Worm (Caenorhabditis elegans): ENCODE results near the gene ugt-54.
A peak's percentile ranks its signal among the peaks of the same experiment; 100 is the strongest.

Gene ugt-54

DNA sequence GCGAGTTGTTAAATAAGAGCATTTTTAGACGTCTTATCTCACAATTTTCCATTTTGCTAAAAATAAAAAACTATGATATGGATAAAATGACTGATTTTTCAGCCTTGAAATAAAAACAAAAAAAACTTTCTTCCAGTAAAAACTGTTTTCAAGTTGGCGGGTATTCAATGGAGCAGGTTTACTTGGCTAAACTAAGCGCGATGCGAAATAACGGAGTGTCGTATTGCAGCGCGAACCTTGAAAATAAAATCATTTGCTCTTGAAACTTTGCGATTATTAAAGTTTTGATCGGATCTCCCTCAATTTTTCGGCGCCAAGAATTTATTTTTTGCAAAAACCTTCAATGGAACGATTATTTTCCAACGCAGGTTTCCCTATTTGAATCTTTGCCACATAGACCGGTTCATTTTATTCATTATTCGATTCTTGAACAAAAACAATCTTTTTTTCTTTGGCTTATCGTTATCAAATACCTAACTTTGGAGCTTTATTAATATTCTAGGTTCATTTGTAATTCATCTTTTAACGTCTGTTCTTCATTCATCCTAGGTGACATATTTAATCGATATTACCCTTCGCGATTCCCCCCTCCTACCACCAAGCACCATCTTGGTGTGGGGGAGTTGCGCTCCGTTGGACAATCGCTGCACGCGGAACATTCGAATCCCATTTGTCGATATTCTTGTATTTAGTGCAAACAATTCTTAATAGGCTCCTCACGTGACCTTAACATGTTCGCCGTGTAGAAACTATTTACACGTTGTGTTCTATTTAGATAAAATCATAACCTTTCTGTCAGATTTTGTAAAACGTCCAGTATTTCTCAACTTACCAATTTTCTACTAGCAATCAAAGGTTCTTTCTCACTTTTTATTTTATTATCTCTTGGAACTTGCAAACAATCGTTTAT is 26.7 kb upstream of the ugt-54 start, which contains the start of the genes orc-5 and cyb-1 (continued):
- TF ChIP-seq F23B12.7 (tag; optimal IDR thresholded peaks at IDR 0.05; ENCODE audit: insufficient read depth), result peak; percentile 56
- TF ChIP-seq C06A6.2 (GFP tag; conservative IDR thresholded peaks at IDR 0.05), result no peak
- no peak for TF ChIP-seq ama-1 (optimal IDR thresholded peaks at IDR 0.05)
- no peak for TF ChIP-seq ama-1 (GFP tag; optimal IDR thresholded peaks at IDR 0.05)
- TF ChIP-seq ekl-4 (GFP tag; IDR thresholded peaks at IDR 0.05), result no peak
- TF ChIP-seq mxl-1 (tag; optimal IDR thresholded peaks at IDR 0.05), result no peak
- no peak for TF ChIP-seq egl-44 (GFP tag; IDR thresholded peaks at IDR 0.05)
- peak in 2 of 3 experiments; percentile 22 to 88 for TF ChIP-seq lin-35 (GFP tag; optimal IDR thresholded peaks at IDR 0.05)
- no peak for TF ChIP-seq nfya-1 (tag; optimal IDR thresholded peaks at IDR 0.05; ENCODE audit: borderline replicate concordance, insufficient read depth)
- no peak for TF ChIP-seq repo-1 (tag; optimal IDR thresholded peaks at IDR 0.05)
- TF ChIP-seq F10E7.11 (tag; optimal IDR thresholded peaks at IDR 0.05), result no peak
- TF ChIP-seq hrde-1 (tag; optimal IDR thresholded peaks at IDR 0.05; ENCODE audit: borderline replicate concordance), result no peak
- TF ChIP-seq madf-6 (GFP tag; IDR thresholded peaks at IDR 0.05), result peak; percentile 88
- peak; percentile 39 for TF ChIP-seq F49E8.2 (tag; optimal IDR thresholded peaks at IDR 0.05; ENCODE audit: insufficient read depth)
- TF ChIP-seq ceh-100 (GFP tag; IDR thresholded peaks at IDR 0.05), result no peak
- TF ChIP-seq mcd-1 (GFP tag; IDR thresholded peaks at IDR 0.05), result peak; percentile 83
- peak; percentile 99 for TF ChIP-seq attf-3 (GFP tag; conservative IDR thresholded peaks at IDR 0.05)
- TF ChIP-seq hsf-1 (GFP tag; IDR thresholded peaks at IDR 0.05), result 0 out of 2 replicates have a peak, but pooled peaks have one; percentile 22
- TF ChIP-seq efl-1 (GFP tag; optimal IDR thresholded peaks at IDR 0.05), result peak; percentile 94
- TF ChIP-seq hmg-1.2 (GFP tag; IDR thresholded peaks at IDR 0.05), result peak; percentile 31; the same call in 1 of the 2 replicates
- TF ChIP-seq ceh-91 (GFP tag; IDR thresholded peaks at IDR 0.05), result peak; percentile 65
- no peak for TF ChIP-seq rpc-1 (optimal IDR thresholded peaks at IDR 0.05)
- TF ChIP-seq rpc-1 (tag; optimal IDR thresholded peaks at IDR 0.05), result no peak
- no peak for TF ChIP-seq akir-1 (GFP tag; optimal IDR thresholded peaks at IDR 0.05)
- TF ChIP-seq aptf-2 (GFP tag; conservative IDR thresholded peaks at IDR 0.05), result no peak
- 0 out of 2 replicates have a peak, but pooled peaks have one; percentile 28 for TF ChIP-seq Y53G8AR.9 (GFP tag; conservative IDR thresholded peaks at IDR 0.05)
- TF ChIP-seq snpc-1.3 (tag; optimal IDR thresholded peaks at IDR 0.05; ENCODE audit: insufficient read depth), result no peak
- TF ChIP-seq fkh-3 (tag; optimal IDR thresholded peaks at IDR 0.05), result no peak
- TF ChIP-seq nhr-120 (GFP tag; IDR thresholded peaks at IDR 0.05), result no peak
- no peak for TF ChIP-seq ceh-40 (GFP tag; IDR thresholded peaks at IDR 0.05)
- TF ChIP-seq sdz-38 (tag; optimal IDR thresholded peaks at IDR 0.05), result no peak
- TF ChIP-seq D2030.7 (GFP tag; IDR thresholded peaks at IDR 0.05), result peak; percentile 46; the same call in 1 of the 2 replicates
- TF ChIP-seq ztf-28 (GFP tag; IDR thresholded peaks at IDR 0.05), result no peak
- peak; percentile 76 for TF ChIP-seq dpl-1 (GFP tag; optimal IDR thresholded peaks at IDR 0.05)
- TF ChIP-seq nhr-80 (tag; optimal IDR thresholded peaks at IDR 0.05), result no peak
- no peak for TF ChIP-seq ceh-58 (GFP tag; IDR thresholded peaks at IDR 0.05)

DNA sequence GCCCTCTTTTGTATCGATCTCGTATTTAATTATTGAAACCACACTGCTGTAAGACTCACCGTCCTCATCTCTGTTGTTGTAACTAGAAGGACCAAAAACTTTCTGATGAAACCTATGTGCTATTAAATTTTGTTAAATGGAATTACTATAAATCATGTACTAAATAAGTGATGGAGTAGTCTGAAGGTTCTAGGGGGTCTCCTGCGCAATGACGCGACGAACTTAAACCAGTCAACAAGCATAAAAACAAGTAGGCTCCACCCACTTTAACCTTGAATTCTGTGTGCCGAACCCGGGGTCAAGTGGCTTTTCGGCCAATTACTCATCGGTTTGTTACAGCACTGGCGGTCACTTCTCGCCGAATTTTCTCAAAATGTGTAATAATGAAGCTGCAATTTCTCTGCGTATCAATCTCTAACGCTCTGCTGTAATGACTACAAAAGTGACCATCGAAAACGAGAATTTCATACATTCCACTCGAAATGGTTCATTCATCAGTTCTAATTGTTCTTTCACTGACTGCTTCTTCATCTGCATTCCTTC is 24.4 kb upstream of the ugt-54 start, which contains the start of gene grl-21:
TSS of gene grl-21 (plus strand) at position 464 of the 543 bp plus-strand sequence.
- TF ChIP-seq pha-4 (tag; optimal IDR thresholded peaks at IDR 0.05) (no peak), T07F8.4 (tag; optimal IDR thresholded peaks at IDR 0.05) (no peak), bed-1 (GFP tag; IDR thresholded peaks at IDR 0.05) (no peak), snpc-1.3 (tag; optimal IDR thresholded peaks at IDR 0.05; ENCODE audit: insufficient read depth) (no peak), sea-2 (GFP tag; IDR thresholded peaks at IDR 0.05) (no peak), F49E8.2 (tag; optimal IDR thresholded peaks at IDR 0.05; ENCODE audit: insufficient read depth) (peak; percentile 36), fkh-3 (tag; optimal IDR thresholded peaks at IDR 0.05) (no peak), sdz-38 (tag; optimal IDR thresholded peaks at IDR 0.05) (no peak), C17E4.6 (GFP tag; IDR thresholded peaks at IDR 0.05) (0 out of 2 replicates have a peak, but pooled peaks have one; percentile 28), pbrm-1 (GFP tag; IDR thresholded peaks at IDR 0.05) (0 out of 2 replicates have a peak, but pooled peaks have one; percentile 21), Y56A3A.18 (GFP tag; IDR thresholded peaks at IDR 0.05) (no peak), lin-54 (GFP tag; optimal IDR thresholded peaks at IDR 0.05) (peak; percentile 21), F57A8.1 (GFP tag; optimal IDR thresholded peaks at IDR 0.05) (no peak), nhr-120 (GFP tag; IDR thresholded peaks at IDR 0.05) (no peak), lag-1 (GFP tag; IDR thresholded peaks at IDR 0.05) (no peak), atf-7 (tag; optimal IDR thresholded peaks at IDR 0.05) (no peak), Y53G8AR.9 (GFP tag; conservative IDR thresholded peaks at IDR 0.05) (0 out of 2 replicates have a peak, but pooled peaks have one; percentile 43)
